Worm (Caenorhabditis elegans): ENCODE results near the gene W02H3.3.

Gene W02H3.3

DNA sequence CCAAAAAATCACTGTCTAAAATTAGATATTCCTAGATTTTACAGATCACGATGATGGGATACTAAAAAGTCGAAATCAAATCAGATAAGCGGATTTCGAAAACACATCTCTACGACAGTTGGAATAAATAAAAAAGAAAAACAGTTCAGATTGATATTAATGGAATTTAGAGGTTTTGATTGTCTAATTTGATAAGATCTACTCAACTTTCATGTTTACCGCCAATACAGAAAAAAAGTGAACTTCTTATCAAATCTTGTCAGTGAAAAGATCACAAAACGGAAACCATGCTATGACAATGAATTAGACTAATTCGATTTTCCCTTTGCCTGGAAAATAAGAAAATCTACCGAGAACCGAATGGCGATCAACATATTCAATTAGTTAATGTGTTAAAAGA is 28.3 kb upstream of the W02H3.3 start:
- TF ChIP-seq nhr-77 (tag; optimal IDR thresholded peaks at IDR 0.05) (no peak), nhr-25 (tag; optimal IDR thresholded peaks at IDR 0.05) (no peak), nhr-28 (tag; optimal IDR thresholded peaks at IDR 0.05) (no peak), ztf-11 (tag; optimal IDR thresholded peaks at IDR 0.05) (no peak), fkh-2 (tag; optimal IDR thresholded peaks at IDR 0.05) (no peak), mml-1 (tag; optimal IDR thresholded peaks at IDR 0.05) (no peak), nhr-43 (tag; optimal IDR thresholded peaks at IDR 0.05; ENCODE audit: poor library complexity, severe bottlenecking) (no peak), pqm-1 (tag; optimal IDR thresholded peaks at IDR 0.05) (no peak), lsy-12 (tag; optimal IDR thresholded peaks at IDR 0.05) (no peak), elt-1 (tag; optimal IDR thresholded peaks at IDR 0.05) (no peak), ceh-16 (tag; optimal IDR thresholded peaks at IDR 0.05) (no peak), elt-2 (tag; optimal IDR thresholded peaks at IDR 0.05) (no peak), zag-1 (tag; optimal IDR thresholded peaks at IDR 0.05) (no peak), ceh-9 (tag; optimal IDR thresholded peaks at IDR 0.05) (no peak), nhr-11 (tag; optimal IDR thresholded peaks at IDR 0.05) (no peak), nhr-67 (tag; optimal IDR thresholded peaks at IDR 0.05) (no peak)

DNA sequence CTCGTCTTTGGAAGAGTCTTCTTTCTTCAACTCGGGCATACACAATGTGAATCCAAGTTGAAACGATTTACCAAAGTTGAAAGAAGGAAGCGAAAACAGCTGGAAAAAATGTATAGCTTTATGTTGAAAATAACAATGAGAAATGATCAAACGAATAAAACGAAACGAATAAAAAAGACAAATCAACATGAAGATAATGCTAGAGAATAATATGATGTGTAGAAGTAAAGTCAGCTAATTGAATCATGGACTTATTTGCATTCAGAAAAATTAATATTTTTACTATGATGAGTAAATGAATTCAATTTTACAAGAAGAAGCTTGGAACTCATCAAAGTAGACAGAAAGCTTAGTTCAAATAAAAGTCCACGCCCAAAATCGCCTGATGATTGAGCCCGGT is 27.5 kb upstream of the W02H3.3 start, which contains the start of gene alr-1:
Gene alr-1, minus strand, starts transcription at position 101 of the 400 bp plus-strand sequence.
- TF ChIP-seq ztf-11 (tag; optimal IDR thresholded peaks at IDR 0.05): no peak

DNA sequence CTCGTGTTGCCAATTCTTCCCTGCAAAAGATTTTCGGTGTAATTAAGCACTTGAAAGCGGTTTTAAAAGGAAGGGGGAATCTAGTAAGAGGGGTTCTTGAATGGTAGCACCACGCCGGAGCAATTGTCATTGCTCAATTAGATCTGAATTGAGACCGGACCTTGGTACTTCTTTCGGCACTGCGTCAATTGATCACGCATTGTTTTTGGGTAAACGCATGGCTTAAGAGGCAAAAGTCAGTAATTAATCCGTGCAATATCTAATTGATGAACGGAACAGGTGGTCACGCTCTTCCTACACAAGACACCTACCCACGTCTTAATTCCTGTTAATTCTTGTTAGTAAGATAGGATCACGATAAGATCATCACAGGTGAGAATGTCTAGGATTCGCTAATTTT is 26.0 kb upstream of the W02H3.3 start:
- TF ChIP-seq sea-2 (GFP tag; optimal IDR thresholded peaks at IDR 0.05): no peak
- no peak for TF ChIP-seq fkh-10 (GFP tag; optimal IDR thresholded peaks at IDR 0.05)
- TF ChIP-seq ZK546.5 (tag; optimal IDR thresholded peaks at IDR 0.05): no peak
- TF ChIP-seq nfya-1 (tag; optimal IDR thresholded peaks at IDR 0.05; ENCODE audit: insufficient read depth): no peak
- TF ChIP-seq aly-2 (tag; optimal IDR thresholded peaks at IDR 0.05): no peak
- no peak for TF ChIP-seq ceh-28 (tag; optimal IDR thresholded peaks at IDR 0.05)
- TF ChIP-seq pqm-1 (tag; optimal IDR thresholded peaks at IDR 0.05): no peak
- TF ChIP-seq egl-27 (tag; optimal IDR thresholded peaks at IDR 0.05): no peak
- TF ChIP-seq jun-1 (tag; optimal IDR thresholded peaks at IDR 0.05): no peak
- no peak for TF ChIP-seq ceh-9 (tag; optimal IDR thresholded peaks at IDR 0.05)
- TF ChIP-seq elt-1 (tag; optimal IDR thresholded peaks at IDR 0.05): no peak
- no peak for TF ChIP-seq tbx-2 (tag; optimal IDR thresholded peaks at IDR 0.05)
- no peak for TF ChIP-seq mml-1 (tag; optimal IDR thresholded peaks at IDR 0.05)
- TF ChIP-seq ztf-11 (tag; optimal IDR thresholded peaks at IDR 0.05): no peak
- TF ChIP-seq nhr-12 (tag; optimal IDR thresholded peaks at IDR 0.05): no peak

DNA sequence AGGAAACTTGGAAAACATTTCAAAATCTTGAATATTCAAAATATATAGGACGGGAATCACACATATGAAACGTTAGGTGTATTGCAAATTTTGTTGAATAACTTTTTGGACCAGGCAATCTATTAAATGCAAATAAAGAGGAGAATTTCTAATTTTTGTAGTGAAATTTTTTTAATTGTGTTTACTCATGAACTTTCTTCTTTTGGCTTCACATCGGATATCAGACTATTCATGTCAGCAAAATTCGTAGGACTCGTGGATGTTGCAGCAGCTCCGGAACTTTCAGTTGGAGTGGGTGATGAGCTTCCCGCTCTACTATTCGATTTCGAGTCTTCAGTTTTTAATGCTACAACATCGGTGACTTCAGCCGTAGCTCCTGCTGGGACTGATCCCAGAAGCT is 24.4 kb upstream of the W02H3.3 start:
- no peak for TF ChIP-seq nfya-1 (tag; optimal IDR thresholded peaks at IDR 0.05; ENCODE audit: insufficient read depth)
- no peak for TF ChIP-seq fkh-2 (tag; optimal IDR thresholded peaks at IDR 0.05)
- no peak for TF ChIP-seq elt-3 (tag; optimal IDR thresholded peaks at IDR 0.05)
- TF ChIP-seq nhr-67 (tag; optimal IDR thresholded peaks at IDR 0.05): no peak
- TF ChIP-seq fos-1 (tag; optimal IDR thresholded peaks at IDR 0.05): no peak
- no peak for TF ChIP-seq aly-2 (tag; optimal IDR thresholded peaks at IDR 0.05)
- no peak for TF ChIP-seq ceh-28 (tag; optimal IDR thresholded peaks at IDR 0.05)
- TF ChIP-seq egl-5 (tag; optimal IDR thresholded peaks at IDR 0.05): no peak
- no peak for TF ChIP-seq tbx-2 (tag; optimal IDR thresholded peaks at IDR 0.05)
- TF ChIP-seq lin-15B (tag; optimal IDR thresholded peaks at IDR 0.05): no peak
- no peak for TF ChIP-seq nhr-28 (tag; optimal IDR thresholded peaks at IDR 0.05)
- no peak for TF ChIP-seq pha-4 (tag; optimal IDR thresholded peaks at IDR 0.05)
- TF ChIP-seq daf-12 (tag; optimal IDR thresholded peaks at IDR 0.05): no peak
- TF ChIP-seq unc-39 (tag; optimal IDR thresholded peaks at IDR 0.05): no peak
- TF ChIP-seq nhr-76 (tag; optimal IDR thresholded peaks at IDR 0.05): no peak
- no peak for TF ChIP-seq ztf-4 (tag; optimal IDR thresholded peaks at IDR 0.05)
- no peak for TF ChIP-seq nhr-237 (tag; optimal IDR thresholded peaks at IDR 0.05)
- no peak for TF ChIP-seq skn-1 (tag; optimal IDR thresholded peaks at IDR 0.05)
- TF ChIP-seq nhr-11 (tag; optimal IDR thresholded peaks at IDR 0.05): no peak
